Worm (Caenorhabditis elegans) whole organism, L3 larva: ENCODE data around the gene F57C2.4.

Experiments used
- aly-2 ChIP-seq: fragments of 150-350 bp; optimal IDR thresholded peaks from 2 replicates; lab custom pipeline; 2014; ENCODE audit warnings: missing biosample characterization, missing genetic modification characterization
- lin-15B ChIP-seq: fragments of 150-350 bp; optimal IDR thresholded peaks from 2 replicates; lab custom pipeline; 2014; ENCODE audit warnings: missing biosample characterization, missing genetic modification characterization
- nfya-1 ChIP-seq: sonication (generic microtip); optimal IDR thresholded peaks from 2 replicates; lab custom pipeline; 2017; ENCODE audit warnings: missing genetic modification characterization, mild to moderate bottlenecking, missing compliant biosample characterization, antibody characterized with exemption, moderate library complexity; ENCODE audit not compliant: insufficient read depth
- nhr-11 ChIP-seq: fragments of 150-350 bp; optimal IDR thresholded peaks from 2 replicates; lab custom pipeline; 2014; ENCODE audit warnings: missing biosample characterization, missing genetic modification characterization
- nhr-237 ChIP-seq: fragments of 150-350 bp; optimal IDR thresholded peaks from 2 replicates; lab custom pipeline; 2014; ENCODE audit warnings: missing biosample characterization, missing genetic modification characterization
- nhr-77 ChIP-seq: fragments of 150-350 bp; optimal IDR thresholded peaks from 2 replicates; lab custom pipeline; 2014; ENCODE audit warnings: missing biosample characterization, missing genetic modification characterization

DNA sequence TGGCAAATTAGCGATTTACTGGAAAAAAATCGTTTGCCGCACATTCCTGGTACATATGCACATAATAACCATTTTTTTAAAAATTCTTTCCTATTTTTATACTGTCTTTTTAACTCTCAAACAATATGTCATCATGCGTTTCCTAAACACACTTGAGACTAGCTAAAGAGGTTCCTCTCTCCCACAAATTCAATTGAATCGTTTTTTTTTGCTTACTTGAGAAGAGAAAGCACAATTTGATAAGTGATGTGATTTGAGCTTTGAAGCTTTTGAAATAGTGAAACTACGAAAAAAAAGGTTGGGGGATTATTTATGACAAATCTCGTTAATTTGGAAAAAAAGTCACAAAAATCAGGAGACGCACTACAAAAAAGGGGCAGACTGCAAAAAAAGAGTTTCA lies 29.9 kb downstream of the F57C2.4 start:
- no peak for TF ChIP-seq nhr-77 (tag; lab: Kevin White, UChicago)
- TF ChIP-seq nhr-11: no peak
- no peak for TF ChIP-seq nhr-237 (tag; lab: Kevin White, UChicago)
- no peak for TF ChIP-seq aly-2 (tag; lab: Kevin White, UChicago)
- no peak for TF ChIP-seq nfya-1
- TF ChIP-seq lin-15B (tag; lab: Kevin White, UChicago): no peak
